Fruit fly (Drosophila melanogaster) whole organism, embryonic: ENCODE results near the gene Pka-C3.

Experiments
- Atf3 ChIP-seq: fragments of 200-800 bp; sonication (Bioruptor generic); optimal IDR thresholded peaks from 3 replicates; lab custom pipeline; 2016; ENCODE audit warnings: missing biosample characterization, missing genetic modification characterization
- Bdp1 ChIP-seq: fragments of 200-800 bp; sonication (Bioruptor generic); optimal IDR thresholded peaks from 3 replicates; lab custom pipeline; 2016; ENCODE audit warnings: missing biosample characterization, missing genetic modification characterization
- C15 ChIP-seq: fragments of 200-800 bp; sonication (Bioruptor generic); IDR thresholded peaks from 3 replicates; pipeline ENCODE4 v1.3.6; 2022; ENCODE audit warnings: missing biosample characterization, missing genetic modification characterization
- CG10209 ChIP-seq: fragments of 200-800 bp; sonication (Bioruptor generic); optimal IDR thresholded peaks from 3 replicates; lab custom pipeline; 2017; ENCODE audit warnings: missing biosample characterization, mild to moderate bottlenecking, missing genetic modification characterization, missing genetic modification reagents
- CG1024 ChIP-seq: fragments of 200-800 bp; sonication (Bioruptor generic); IDR thresholded peaks from 2 replicates; pipeline ENCODE4 v1.3.6; 2022; ENCODE audit warnings: missing biosample characterization, missing genetic modification characterization
- CG10462 ChIP-seq: fragments of 200-800 bp; sonication (Bioruptor generic); optimal IDR thresholded peaks from 2 replicates; lab custom pipeline; 2016; ENCODE audit warnings: missing biosample characterization, missing genetic modification characterization
- CG1233 ChIP-seq: fragments of 200-800 bp; sonication (Bioruptor generic); optimal IDR thresholded peaks from 4 replicates; lab custom pipeline; 2018; ENCODE audit warnings: missing biosample characterization, mild to moderate bottlenecking, missing genetic modification characterization
- CG13894 ChIP-seq: fragments of 200-800 bp; sonication (Bioruptor generic); optimal IDR thresholded peaks from 3 replicates; lab custom pipeline; 2018; ENCODE audit warnings: missing biosample characterization, mild to moderate bottlenecking, missing genetic modification characterization, moderate library complexity
- CG14965 ChIP-seq: fragments of 200-800 bp; sonication (Bioruptor generic); optimal IDR thresholded peaks from 2 replicates; lab custom pipeline; 2016; ENCODE audit warnings: missing biosample characterization, missing genetic modification characterization, borderline replicate concordance
- CG16779 ChIP-seq: fragments of 200-800 bp; sonication (Bioruptor generic); IDR thresholded peaks from 2 replicates; pipeline ENCODE4 v1.3.6; 2022; ENCODE audit warnings: missing biosample characterization, missing genetic modification characterization
- CG1792 ChIP-seq: fragments of 200-800 bp; sonication (Bioruptor generic); optimal IDR thresholded peaks from 2 replicates; lab custom pipeline; 2016; ENCODE audit warnings: missing biosample characterization, missing genetic modification characterization
- CG18262 ChIP-seq: fragments of 200-800 bp; optimal IDR thresholded peaks from 3 replicates; lab custom pipeline; 2019; ENCODE audit warnings: missing biosample characterization, mild to moderate bottlenecking, missing genetic modification characterization, moderate library complexity
- CG18599 ChIP-seq: fragments of 200-800 bp; sonication (Bioruptor generic); optimal IDR thresholded peaks from 3 replicates; lab custom pipeline; 2017; ENCODE audit warnings: missing biosample characterization, missing genetic modification characterization, mild to moderate bottlenecking, moderate library complexity, missing genetic modification reagents
- CG3838 ChIP-seq: fragments of 200-800 bp; sonication (Bioruptor generic); optimal IDR thresholded peaks from 3 replicates; lab custom pipeline; 2016; ENCODE audit warnings: missing biosample characterization, missing genetic modification characterization
- CG4328 ChIP-seq: fragments of 200-800 bp; sonication (Bioruptor generic); optimal IDR thresholded peaks from 3 replicates; lab custom pipeline; 2017; ENCODE audit warnings: missing biosample characterization, missing genetic modification reagents, missing genetic modification characterization
- CG4424 ChIP-seq: fragments of 200-800 bp; sonication (Bioruptor generic); optimal IDR thresholded peaks from 3 replicates; lab custom pipeline; 2016; ENCODE audit warnings: missing biosample characterization, missing genetic modification characterization
- CG4617 ChIP-seq: fragments of 200-800 bp; sonication (Bioruptor generic); optimal IDR thresholded peaks from 3 replicates; lab custom pipeline; 2016; ENCODE audit warnings: missing biosample characterization, missing genetic modification characterization, borderline replicate concordance
- CG5953 ChIP-seq: fragments of 200-800 bp; sonication (Bioruptor generic); IDR thresholded peaks from 2 replicates; pipeline ENCODE4 v1.3.6; 2022; ENCODE audit warnings: missing biosample characterization, missing genetic modification characterization
- CG6175 ChIP-seq: fragments of 200-800 bp; sonication (Bioruptor generic); IDR thresholded peaks from 3 replicates; pipeline ENCODE4 v1.3.6; 2022; ENCODE audit warnings: missing biosample characterization, missing genetic modification characterization
- CHES-1-like ChIP-seq: fragments of 200-800 bp; sonication (Bioruptor generic); optimal IDR thresholded peaks from 2 replicates; lab custom pipeline; 2016; ENCODE audit warnings: missing biosample characterization, missing genetic modification characterization
- CkIIα-i1 ChIP-seq: fragments of 200-800 bp; sonication (Bioruptor generic); IDR thresholded peaks from 2 replicates; pipeline ENCODE4 v1.3.6; 2022; ENCODE audit warnings: missing biosample characterization, missing genetic modification characterization
- D ChIP-seq, 2 experiments: fragments of 200-800 bp in 1 of 2; fragments of >200 bp in 1 of 2; sonication (Bioruptor generic) in 1 of 2; optimal IDR thresholded peaks; 2 replicates in 1 of 2; 3 replicates in 1 of 2; lab custom pipeline; 2017; ENCODE audit warnings: mild to moderate bottlenecking in 1 of 2, missing biosample characterization in 1 of 2, missing genetic modification characterization in 1 of 2, missing genetic modification reagents in 1 of 2
- E2f2 ChIP-seq: fragments of 200-800 bp; sonication (Bioruptor generic); IDR thresholded peaks from 2 replicates; pipeline ENCODE4 v1.3.6; 2022; ENCODE audit warnings: missing biosample characterization, missing genetic modification characterization
- Fer1 ChIP-seq: fragments of 200-800 bp; sonication (Bioruptor generic); optimal IDR thresholded peaks from 2 replicates; lab custom pipeline; 2017; ENCODE audit warnings: missing biosample characterization, mild to moderate bottlenecking, missing genetic modification characterization
- HLH54F ChIP-seq: fragments of 200-800 bp; sonication (Bioruptor generic); optimal IDR thresholded peaks from 3 replicates; lab custom pipeline; 2016; ENCODE audit warnings: missing biosample characterization, missing genetic modification characterization
- Hsf ChIP-seq: fragments of 200-800 bp; sonication (Bioruptor generic); optimal IDR thresholded peaks from 3 replicates; lab custom pipeline; 2016; ENCODE audit warnings: missing biosample characterization, missing genetic modification characterization
- Lpt ChIP-seq: fragments of >200 bp; optimal IDR thresholded peaks from 2 replicates; lab custom pipeline; 2018; ENCODE audit warnings: missing biosample characterization, missing genetic modification characterization
- Max ChIP-seq: fragments of 200-800 bp; sonication (Bioruptor generic); optimal IDR thresholded peaks from 2 replicates; lab custom pipeline; 2016; ENCODE audit warnings: missing biosample characterization, mild to moderate bottlenecking, missing genetic modification characterization
- NC2β ChIP-seq: fragments of 200-800 bp; sonication (Bioruptor generic); optimal IDR thresholded peaks from 2 replicates; lab custom pipeline; 2016; ENCODE audit warnings: missing biosample characterization, missing genetic modification characterization
- NFAT ChIP-seq: fragments of 200-800 bp; sonication (Bioruptor generic); IDR thresholded peaks from 2 replicates; pipeline ENCODE4 v1.3.6; 2022; ENCODE audit warnings: missing biosample characterization, missing genetic modification characterization
- Nf-YC ChIP-seq: fragments of 200-800 bp; optimal IDR thresholded peaks from 3 replicates; lab custom pipeline; 2019; ENCODE audit warnings: missing biosample characterization, mild to moderate bottlenecking, missing genetic modification characterization, moderate library complexity
- PHDP ChIP-seq: fragments of 200-800 bp; sonication (Bioruptor generic); optimal IDR thresholded peaks from 3 replicates; lab custom pipeline; 2018; ENCODE audit warnings: missing biosample characterization, mild to moderate bottlenecking, missing genetic modification characterization, moderate library complexity
- Rfx ChIP-seq: fragments of 200-800 bp; sonication (Bioruptor generic); IDR thresholded peaks from 2 replicates; pipeline ENCODE4 v1.3.6; 2022; ENCODE audit warnings: missing biosample characterization, missing genetic modification characterization
- Rx ChIP-seq: fragments of 200-800 bp; sonication (Bioruptor generic); IDR thresholded peaks from 2 replicates; pipeline ENCODE4 v1.3.6; 2022; ENCODE audit warnings: missing biosample characterization, missing genetic modification characterization
- Sin3A ChIP-seq: fragments of >200 bp; optimal IDR thresholded peaks from 2 replicates; lab custom pipeline; 2018
- Xrp1 ChIP-seq: fragments of 200-800 bp; sonication (Bioruptor generic); IDR thresholded peaks from 2 replicates; pipeline ENCODE4 v1.3.6; 2022; ENCODE audit warnings: missing biosample characterization, missing genetic modification characterization
- bsh ChIP-seq, 2 experiments: fragments of 200-800 bp; sonication (Bioruptor generic); optimal IDR thresholded peaks; 2 replicates each; lab custom pipeline; 2017 to 2018; ENCODE audit warnings: mild to moderate bottlenecking in 2 of 2, missing biosample characterization in 2 of 2, missing genetic modification characterization in 2 of 2, moderate library complexity in 1 of 2
- fd64A ChIP-seq: fragments of 200-800 bp; sonication (Bioruptor generic); optimal IDR thresholded peaks from 3 replicates; lab custom pipeline; 2018; ENCODE audit warnings: missing biosample characterization, mild to moderate bottlenecking, missing genetic modification characterization
- ind ChIP-seq: fragments of 200-800 bp; sonication (Bioruptor generic); optimal IDR thresholded peaks from 3 replicates; lab custom pipeline; 2016; ENCODE audit warnings: missing biosample characterization, missing genetic modification characterization
- lola ChIP-seq, 3 experiments: fragments of >200 bp in 2 of 3; fragments of 200-800 bp in 1 of 3; sonication (Bioruptor generic) in 1 of 3; optimal IDR thresholded peaks; 2 replicates each; lab custom pipeline; 2017 to 2019; ENCODE audit warnings: missing biosample characterization in 3 of 3, missing genetic modification characterization in 3 of 3, mild to moderate bottlenecking in 1 of 3, moderate library complexity in 1 of 3
- org-1 ChIP-seq: fragments of 200-800 bp; sonication (Bioruptor generic); optimal IDR thresholded peaks from 2 replicates; lab custom pipeline; 2017; ENCODE audit warnings: missing biosample characterization, missing genetic modification characterization
- pan ChIP-seq, 4 experiments: fragments of >200 bp in 3 of 4; fragments of 200-800 bp in 1 of 4; sonication (Bioruptor generic) in 1 of 4; optimal IDR thresholded peaks in 3 of 4; IDR thresholded peaks in 1 of 4; 2 replicates each; pipeline versions ENCODE4 v1.3.6 to Lab custom; 2017 to 2022; ENCODE audit warnings: missing biosample characterization in 2 of 4, missing genetic modification characterization in 2 of 4, mixed read lengths in 1 of 4
- prd ChIP-seq, 3 experiments: fragments of >200 bp in 2 of 3; fragments of 200-800 bp in 1 of 3; sonication (Bioruptor generic) in 1 of 3; optimal IDR thresholded peaks in 2 of 3; IDR thresholded peaks in 1 of 3; 2 replicates in 2 of 3; 3 replicates in 1 of 3; pipeline versions ENCODE4 v1.3.6 to Lab custom; 2017 to 2022; ENCODE audit warnings: missing biosample characterization in 1 of 3, missing genetic modification characterization in 1 of 3
- schlank ChIP-seq: fragments of 200-800 bp; sonication (Bioruptor generic); optimal IDR thresholded peaks from 2 replicates; lab custom pipeline; 2018; ENCODE audit warnings: missing biosample characterization, mild to moderate bottlenecking, missing genetic modification characterization
- shn ChIP-seq: fragments of 200-800 bp; sonication (Bioruptor generic); optimal IDR thresholded peaks from 3 replicates; lab custom pipeline; 2016; ENCODE audit warnings: missing biosample characterization, missing genetic modification characterization
- sima ChIP-seq: fragments of 200-800 bp; sonication (Bioruptor generic); optimal IDR thresholded peaks from 2 replicates; lab custom pipeline; 2016; ENCODE audit warnings: missing biosample characterization, missing genetic modification characterization
- vvl ChIP-seq: fragments of 200-800 bp; sonication (Bioruptor generic); IDR thresholded peaks from 2 replicates; pipeline ENCODE4 v1.3.6; 2022; ENCODE audit warnings: missing biosample characterization, missing genetic modification characterization
- wor ChIP-seq: fragments of 200-800 bp; sonication (Bioruptor generic); IDR thresholded peaks from 2 replicates; pipeline ENCODE4 v1.3.6; 2022; ENCODE audit warnings: missing biosample characterization, missing genetic modification characterization
- zen ChIP-seq: fragments of 200-800 bp; sonication (Bioruptor generic); optimal IDR thresholded peaks from 3 replicates; lab custom pipeline; 2018; ENCODE audit warnings: missing biosample characterization, mild to moderate bottlenecking, missing genetic modification characterization, moderate library complexity

Pka-C3 gene

dm6 chr3L:15956448-15957010, 1.9 kb upstream of the Pka-C3 start, which contains the start of gene elgi (continued):
- peak; percentile 67 for TF ChIP-seq HLH54F (GFP tag; lab: Kevin White, UChicago)
- TF ChIP-seq Atf3 (GFP tag; lab: Kevin White, UChicago), result no peak
- TF ChIP-seq CG4328, result peak; percentile 24
- peak; percentile 85 for TF ChIP-seq Rfx (GFP tag; lab: Robert Waterston, UW)
- peak; percentile 74 for TF ChIP-seq NFAT (GFP tag; lab: Robert Waterston, UW)
- TF ChIP-seq C15, result no peak
- TF ChIP-seq CG5953 (GFP tag; lab: Robert Waterston, UW), result no peak
- TF ChIP-seq CG10209 (GFP tag; lab: Kevin White, UChicago), result peak; percentile 29
- peak; percentile 86 for TF ChIP-seq CG4617 (GFP tag; lab: Kevin White, UChicago)
- TF ChIP-seq ind (GFP tag; lab: Kevin White, UChicago), result peak; percentile 66
- peak; percentile 71 for TF ChIP-seq CHES-1-like (GFP tag; lab: Kevin White, UChicago)
- TF ChIP-seq CG13894 (tag; lab: Kevin White, UChicago), result peak; percentile 22
- no peak for TF ChIP-seq Nf-YC (tag; lab: Kevin White, UChicago)
- TF ChIP-seq pan (optimal IDR thresholded peaks at IDR 0.05; lab: Kevin White, UChicago), result no peak
- peak in 1 of 2 experiments; percentile 53 for TF ChIP-seq pan (GFP tag; optimal IDR thresholded peaks at IDR 0.05 in 1 of 2, IDR thresholded peaks at IDR 0.05 in 1 of 2)
- peak; percentile 5 for TF ChIP-seq CG10462
- TF ChIP-seq CkIIα-i1 (GFP tag; lab: Robert Waterston, UW), result no peak
- peak; percentile 75 for TF ChIP-seq Hsf (GFP tag; lab: Kevin White, UChicago)
- TF ChIP-seq CG18599, result peak; percentile 65
- TF ChIP-seq CG1792, result peak; percentile 64
- TF ChIP-seq vvl (GFP tag; lab: Robert Waterston, UW), result peak; percentile 61
- peak; percentile 35 for TF ChIP-seq CG1024 (GFP tag; lab: Robert Waterston, UW)
- peak; percentile 43 for TF ChIP-seq Max (GFP tag; lab: Kevin White, UChicago)
- TF ChIP-seq CG14965 (GFP tag; lab: Kevin White, UChicago), result no peak
- no peak for TF ChIP-seq prd (optimal IDR thresholded peaks at IDR 0.05; lab: Kevin White, UChicago)
- 0 out of 3 replicates have a peak, but pooled peaks have one; percentile 9 for TF ChIP-seq prd (GFP tag; IDR thresholded peaks at IDR 0.05; lab: Robert Waterston, UW)
- no peak for TF ChIP-seq wor (GFP tag; lab: Robert Waterston, UW)
- TF ChIP-seq CG18262 (tag; lab: Kevin White, UChicago), result peak; percentile 3
- TF ChIP-seq Fer1 (GFP tag; lab: Kevin White, UChicago), result peak; percentile 52
- TF ChIP-seq CG1233, result peak; percentile 50
- no peak for TF ChIP-seq fd64A
- TF ChIP-seq zen (tag; lab: Kevin White, UChicago), result peak; percentile 12
- TF ChIP-seq CG6175 (GFP tag; lab: Robert Waterston, UW), result 0 out of 3 replicates have a peak, but pooled peaks have one; percentile 7
- TF ChIP-seq Rx (GFP tag; lab: Robert Waterston, UW), result no peak
- peak; percentile 0 for TF ChIP-seq Sin3A (lab: Kevin White, UChicago)
- peak; percentile 49 for TF ChIP-seq NC2β (GFP tag; lab: Kevin White, UChicago)
- peak; percentile 35; the same call in 1 of the 2 replicates for TF ChIP-seq E2f2 (GFP tag; lab: Robert Waterston, UW)
- TF ChIP-seq bsh (GFP tag; optimal IDR thresholded peaks at IDR 0.05; lab: Kevin White, UChicago), result peak in 1 of 2 experiments; percentile 1
- no peak for TF ChIP-seq Lpt (GFP tag; lab: Kevin White, UChicago)
- TF ChIP-seq schlank, result peak; percentile 11
- TF ChIP-seq shn (GFP tag; lab: Kevin White, UChicago), result peak; percentile 57
- TF ChIP-seq org-1 (GFP tag; lab: Kevin White, UChicago), result no peak
- peak; percentile 32 for TF ChIP-seq sima (GFP tag; lab: Kevin White, UChicago)
- TF ChIP-seq lola (GFP tag; optimal IDR thresholded peaks at IDR 0.05; lab: Kevin White, UChicago), result no peak
- peak; percentile 65 for TF ChIP-seq Xrp1 (GFP tag; lab: Robert Waterston, UW)
- no peak for TF ChIP-seq D (optimal IDR thresholded peaks at IDR 0.05; lab: Kevin White, UChicago)
- TF ChIP-seq D (GFP tag; optimal IDR thresholded peaks at IDR 0.05; lab: Kevin White, UChicago), result no peak
- TF ChIP-seq Bdp1 (GFP tag; lab: Kevin White, UChicago), result peak; percentile 39
- peak; percentile 34 for TF ChIP-seq PHDP (tag; lab: Kevin White, UChicago)
- TF ChIP-seq CG3838 (GFP tag; lab: Kevin White, UChicago), result no peak
- TF ChIP-seq CG16779, result peak; percentile 37; the same call in 1 of the 2 replicates
- TF ChIP-seq CG4424 (GFP tag; lab: Kevin White, UChicago), result peak; percentile 40
